Fruit fly (Drosophila melanogaster) Kc167 (cell line): ENCODE results near the gene CG10324.

ENCODE experiments used
- Myc ChIP-seq: fragments of >200 bp; optimal IDR thresholded peaks from 2 replicates; lab custom pipeline; 2017; ENCODE audit warnings: missing external identifiers
- h ChIP-seq: fragments of >200 bp; optimal IDR thresholded peaks from 3 replicates; lab custom pipeline; 2018; ENCODE audit warnings: missing external identifiers
- psq ChIP-seq: fragments of >200 bp; optimal IDR thresholded peaks from 2 replicates; lab custom pipeline; 2017; ENCODE audit warnings: missing external identifiers
- ttk ChIP-seq: sonication (Bioruptor generic); optimal IDR thresholded peaks from 2 replicates; lab custom pipeline; 2017; ENCODE audit warnings: missing external identifiers

DNA sequence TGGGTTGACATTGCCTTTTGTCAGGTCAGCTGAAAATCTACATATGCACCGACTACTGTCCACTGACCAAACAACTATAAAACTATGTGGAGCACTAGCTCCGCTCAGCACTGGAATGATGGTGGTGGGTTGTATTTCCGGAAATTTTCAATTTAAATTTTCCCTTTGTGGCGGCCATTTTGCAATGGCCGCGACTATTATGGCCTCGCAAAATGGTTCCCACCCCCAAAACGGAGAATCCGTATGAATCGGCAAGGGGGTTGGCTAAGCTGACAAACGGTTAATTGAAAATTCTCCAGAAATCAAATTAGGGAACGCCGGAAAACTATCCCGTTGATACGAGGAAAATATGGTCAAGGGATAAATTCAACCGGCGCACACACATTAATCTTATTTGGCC, 36.1 kb upstream of the CG10324 start:
- TF ChIP-seq Myc (no peak), psq (lab: Kevin White, UChicago) (no peak), h (lab: Kevin White, UChicago) (no peak), ttk (lab: Kevin White, UChicago) (no peak)
